Fruit fly (Drosophila melanogaster) whole organism, prepupa: Measurements from ENCODE around the gene CG7506.

Source experiments
- Blimp-1 ChIP-seq: fragments of 200-800 bp; sonication (Bioruptor generic); optimal IDR thresholded peaks from 3 replicates; lab custom pipeline; 2017; ENCODE audit warnings: missing biosample characterization, missing genetic modification characterization, mild to moderate bottlenecking, moderate library complexity, missing genetic modification reagents
- CG10631 ChIP-seq: fragments of 200-800 bp; sonication (Bioruptor generic); optimal IDR thresholded peaks from 2 replicates; lab custom pipeline; 2016; ENCODE audit warnings: missing biosample characterization, missing genetic modification characterization
- CG11294 ChIP-seq: fragments of 200-800 bp; sonication (Bioruptor generic); IDR thresholded peaks from 2 replicates; pipeline ENCODE4 v1.3.6; 2022; ENCODE audit warnings: missing biosample characterization, missing genetic modification characterization
- CG11762 ChIP-seq: fragments of 200-800 bp; sonication (Bioruptor generic); optimal IDR thresholded peaks from 3 replicates; lab custom pipeline; 2016; ENCODE audit warnings: missing biosample characterization, missing genetic modification characterization; ENCODE audit not compliant: insufficient read depth
- CG11902 ChIP-seq: fragments of 200-800 bp; sonication (Bioruptor generic); optimal IDR thresholded peaks from 3 replicates; lab custom pipeline; 2016; ENCODE audit warnings: missing biosample characterization, missing genetic modification characterization
- CG1621 ChIP-seq: fragments of 200-800 bp; sonication (Bioruptor generic); optimal IDR thresholded peaks from 3 replicates; lab custom pipeline; 2018; ENCODE audit warnings: missing biosample characterization, mild to moderate bottlenecking, missing genetic modification characterization
- CG16779 ChIP-seq: fragments of 200-800 bp; sonication (Bioruptor generic); optimal IDR thresholded peaks from 3 replicates; lab custom pipeline; 2017; ENCODE audit warnings: missing biosample characterization, mild to moderate bottlenecking, missing genetic modification characterization
- CG3919 ChIP-seq: fragments of 200-800 bp; sonication (Bioruptor generic); optimal IDR thresholded peaks from 3 replicates; lab custom pipeline; 2016; ENCODE audit warnings: missing biosample characterization, missing genetic modification characterization
- CG4318 ChIP-seq: fragments of 200-800 bp; sonication (Bioruptor generic); optimal IDR thresholded peaks from 3 replicates; lab custom pipeline; 2017; ENCODE audit warnings: missing biosample characterization, mild to moderate bottlenecking, missing genetic modification characterization
- CG6163 ChIP-seq: fragments of 200-800 bp; sonication (Bioruptor generic); IDR thresholded peaks from 3 replicates; pipeline ENCODE4 v1.3.6; 2022; ENCODE audit warnings: missing biosample characterization, missing genetic modification characterization
- CG6276 ChIP-seq: fragments of 200-800 bp; sonication (Bioruptor generic); optimal IDR thresholded peaks from 2 replicates; lab custom pipeline; 2017; ENCODE audit warnings: missing biosample characterization, mild to moderate bottlenecking, missing genetic modification characterization
- CG6792 ChIP-seq: fragments of 200-800 bp; sonication (Bioruptor generic); optimal IDR thresholded peaks from 3 replicates; lab custom pipeline; 2016; ENCODE audit warnings: missing biosample characterization, missing genetic modification characterization
- CG6808 ChIP-seq: fragments of 200-800 bp; sonication (Bioruptor generic); optimal IDR thresholded peaks from 3 replicates; lab custom pipeline; 2017; ENCODE audit warnings: missing biosample characterization, missing genetic modification characterization, mild to moderate bottlenecking, moderate library complexity, missing genetic modification reagents
- CG6854 ChIP-seq: fragments of 200-800 bp; sonication (Bioruptor generic); optimal IDR thresholded peaks from 2 replicates; lab custom pipeline; 2017; ENCODE audit warnings: missing biosample characterization, mild to moderate bottlenecking, missing genetic modification characterization
- CG7368 ChIP-seq: fragments of 200-800 bp; sonication (Bioruptor generic); optimal IDR thresholded peaks from 3 replicates; lab custom pipeline; 2016; ENCODE audit warnings: missing biosample characterization, missing genetic modification characterization
- CG8319 ChIP-seq: fragments of 200-800 bp; sonication (Bioruptor generic); optimal IDR thresholded peaks from 3 replicates; lab custom pipeline; 2016; ENCODE audit warnings: missing biosample characterization, missing genetic modification characterization
- CG8632 ChIP-seq: fragments of 200-800 bp; sonication (Bioruptor generic); optimal IDR thresholded peaks from 3 replicates; lab custom pipeline; 2016; ENCODE audit warnings: missing biosample characterization, missing genetic modification characterization
- CG9139 ChIP-seq: fragments of 200-800 bp; sonication (Bioruptor generic); optimal IDR thresholded peaks from 3 replicates; lab custom pipeline; 2017; ENCODE audit warnings: missing biosample characterization, mild to moderate bottlenecking, missing genetic modification characterization
- Eip75B ChIP-seq: fragments of 200-800 bp; sonication (Bioruptor generic); optimal IDR thresholded peaks from 3 replicates; lab custom pipeline; 2016; ENCODE audit warnings: missing biosample characterization, missing genetic modification characterization
- Eip78C ChIP-seq: fragments of 200-800 bp; sonication (Bioruptor generic); peaks from one replicate; lab custom pipeline; 2016; ENCODE audit warnings: missing biosample characterization, missing genetic modification characterization
- Ets96B ChIP-seq: fragments of 200-800 bp; optimal IDR thresholded peaks from 2 replicates; lab custom pipeline; 2019; ENCODE audit warnings: missing biosample characterization, mild to moderate bottlenecking, missing genetic modification characterization, moderate library complexity
- Gug ChIP-seq: fragments of 200-800 bp; sonication (Bioruptor generic); IDR thresholded peaks from 2 replicates; pipeline ENCODE4 v1.3.6; 2022; ENCODE audit warnings: missing biosample characterization, missing genetic modification characterization
- Hr4 ChIP-seq: fragments of 200-800 bp; sonication (Bioruptor generic); optimal IDR thresholded peaks from 3 replicates; lab custom pipeline; 2016; ENCODE audit warnings: missing biosample characterization, missing genetic modification characterization
- Lpt ChIP-seq: fragments of 200-800 bp; sonication (Bioruptor generic); optimal IDR thresholded peaks from 3 replicates; lab custom pipeline; 2016; ENCODE audit warnings: missing biosample characterization, missing genetic modification characterization
- Met ChIP-seq: fragments of 200-800 bp; sonication (Bioruptor generic); optimal IDR thresholded peaks from 3 replicates; lab custom pipeline; 2016; ENCODE audit warnings: missing biosample characterization, missing genetic modification characterization
- Smox ChIP-seq: fragments of 200-800 bp; sonication (Bioruptor generic); optimal IDR thresholded peaks from 3 replicates; lab custom pipeline; 2016; ENCODE audit warnings: missing biosample characterization, missing genetic modification characterization
- Sox15 ChIP-seq: fragments of 200-800 bp; sonication (Bioruptor generic); optimal IDR thresholded peaks from 3 replicates; lab custom pipeline; 2016; ENCODE audit warnings: missing biosample characterization, missing genetic modification characterization
- achi ChIP-seq: fragments of 200-800 bp; sonication (Bioruptor generic); optimal IDR thresholded peaks from 3 replicates; lab custom pipeline; 2016; ENCODE audit warnings: missing biosample characterization, missing genetic modification characterization
- acj6 ChIP-seq: fragments of 200-800 bp; sonication (Bioruptor generic); optimal IDR thresholded peaks from 3 replicates; lab custom pipeline; 2016; ENCODE audit warnings: missing biosample characterization, missing genetic modification characterization
- cyc ChIP-seq: fragments of 200-800 bp; sonication (Bioruptor generic); optimal IDR thresholded peaks from 3 replicates; lab custom pipeline; 2016; ENCODE audit warnings: missing biosample characterization, missing genetic modification characterization
- dac ChIP-seq: fragments of 200-800 bp; sonication (Bioruptor generic); optimal IDR thresholded peaks from 2 replicates; lab custom pipeline; 2017; ENCODE audit warnings: missing biosample characterization, mild to moderate bottlenecking, missing genetic modification characterization
- dsx ChIP-seq: fragments of 200-800 bp; optimal IDR thresholded peaks from 3 replicates; lab custom pipeline; 2019; ENCODE audit warnings: missing biosample characterization, mild to moderate bottlenecking, missing genetic modification characterization, moderate library complexity; ENCODE audit not compliant: poor library complexity, severe bottlenecking
- eg ChIP-seq: fragments of 200-800 bp; sonication (Bioruptor generic); IDR thresholded peaks from 3 replicates; pipeline ENCODE4 v1.3.6; 2022; ENCODE audit warnings: missing biosample characterization, missing genetic modification characterization
- fd59A ChIP-seq: fragments of 200-800 bp; sonication (Bioruptor generic); optimal IDR thresholded peaks from 2 replicates; lab custom pipeline; 2017; ENCODE audit warnings: missing biosample characterization, mild to moderate bottlenecking, missing genetic modification characterization, missing genetic modification reagents
- fd85E ChIP-seq: fragments of 200-800 bp; sonication (Bioruptor generic); optimal IDR thresholded peaks from 3 replicates; lab custom pipeline; 2016; ENCODE audit warnings: missing biosample characterization, missing genetic modification characterization
- fkh ChIP-seq: fragments of 200-800 bp; sonication (Bioruptor generic); optimal IDR thresholded peaks from 3 replicates; lab custom pipeline; 2017; ENCODE audit warnings: missing biosample characterization, mild to moderate bottlenecking, missing genetic modification characterization, moderate library complexity
- lz ChIP-seq: fragments of 200-800 bp; sonication (Bioruptor generic); optimal IDR thresholded peaks from 3 replicates; lab custom pipeline; 2016; ENCODE audit warnings: missing biosample characterization, missing genetic modification characterization
- pdm3 ChIP-seq: fragments of 200-800 bp; sonication (Bioruptor generic); optimal IDR thresholded peaks from 3 replicates; lab custom pipeline; 2016; ENCODE audit warnings: missing biosample characterization, missing genetic modification characterization
- spab ChIP-seq: fragments of 200-800 bp; sonication (Bioruptor generic); optimal IDR thresholded peaks from 2 replicates; lab custom pipeline; 2017; ENCODE audit warnings: missing biosample characterization, mild to moderate bottlenecking, missing genetic modification characterization, missing genetic modification reagents
- ss ChIP-seq, 2 experiments: fragments of 200-800 bp; sonication (Bioruptor generic); optimal IDR thresholded peaks; 2 replicates in 1 of 2; 3 replicates in 1 of 2; lab custom pipeline; 2017 to 2018; ENCODE audit warnings: mild to moderate bottlenecking in 2 of 2, missing biosample characterization in 2 of 2, missing genetic modification characterization in 2 of 2, moderate library complexity in 1 of 2

The CG7506 gene

dm6 chr3L:7632540-7633263, 8.7 kb downstream of the CG7506 start (continued):
- TF ChIP-seq eg (peak; percentile 70), Smox (GFP tag; lab: Kevin White, UChicago) (no peak), pdm3 (GFP tag; lab: Kevin White, UChicago) (peak; percentile 47), CG6163 (peak; percentile 71; the same call in 2 of the 3 replicates)

- TF ChIP-seq ss (GFP tag; optimal IDR thresholded peaks at IDR 0.05; lab: Kevin White, UChicago) = peak in 1 of 2 experiments; percentile 82
- TF ChIP-seq Eip78C (GFP tag; lab: Kevin White, UChicago) = peak; percentile 30
- TF ChIP-seq Lpt (GFP tag; lab: Kevin White, UChicago) = no peak
- TF ChIP-seq dsx (GFP tag; lab: Kevin White, UChicago) = peak; percentile 51
- TF ChIP-seq eg = no peak
Measured at dm6 chr3L:7630047-7630446, 11.4 kb downstream of the CG7506 start.

- TF ChIP-seq Eip78C (GFP tag; lab: Kevin White, UChicago) (peak; percentile 12), acj6 (GFP tag; lab: Kevin White, UChicago) (no peak)
Measured at dm6 chr3L:7624561-7624960, 16.9 kb downstream of the CG7506 start.

dm6 chr3L:7617436-7617979, 23.9 kb downstream of the CG7506 start:
- TF ChIP-seq CG6276 (GFP tag; lab: Kevin White, UChicago) (peak; percentile 68), Smox (GFP tag; lab: Kevin White, UChicago) (no peak), Gug (GFP tag; lab: Robert Waterston, UW) (peak; percentile 72), CG6854 (GFP tag; lab: Kevin White, UChicago) (no peak), Eip75B (GFP tag; lab: Kevin White, UChicago) (peak; percentile 22), CG10631 (GFP tag; lab: Kevin White, UChicago) (no peak), spab (GFP tag; lab: Kevin White, UChicago) (no peak), CG11294 (GFP tag; lab: Robert Waterston, UW) (peak; percentile 56; the same call in 1 of the 2 replicates), CG6163 (peak; percentile 75), Lpt (GFP tag; lab: Kevin White, UChicago) (peak; percentile 51), Ets96B (tag; lab: Kevin White, UChicago) (no peak), CG4318 (GFP tag; lab: Kevin White, UChicago) (no peak), Sox15 (GFP tag; lab: Kevin White, UChicago) (no peak), dsx (GFP tag; lab: Kevin White, UChicago) (no peak), Met (GFP tag; lab: Kevin White, UChicago) (no peak), CG7368 (no peak), Blimp-1 (no peak), CG3919 (peak; percentile 30), eg (peak; percentile 83), CG9139 (GFP tag; lab: Kevin White, UChicago) (no peak), CG8632 (GFP tag; lab: Kevin White, UChicago) (no peak), Eip78C (GFP tag; lab: Kevin White, UChicago) (peak; percentile 80)

DNA sequence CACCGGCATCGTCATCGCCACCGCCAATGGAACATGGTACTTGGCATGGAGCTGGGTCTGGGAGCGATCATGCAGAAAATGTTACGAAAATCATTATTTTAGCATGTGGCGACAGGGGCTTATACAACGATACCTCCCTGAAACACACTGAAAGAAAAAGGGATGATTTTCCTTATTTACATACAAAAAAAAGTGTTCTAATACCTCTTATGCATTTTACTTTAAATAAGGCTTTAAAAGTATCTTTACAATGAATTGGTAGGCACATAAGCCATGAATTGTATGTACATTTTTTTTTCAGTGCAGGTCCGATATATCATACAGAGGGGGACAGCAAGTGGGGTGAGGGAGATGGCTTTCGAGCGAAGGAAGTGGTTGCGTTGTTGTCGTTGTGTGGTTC, 27.2 kb downstream of the CG7506 start:
- TF ChIP-seq Hr4 (GFP tag; lab: Kevin White, UChicago) (peak; percentile 69), CG7368 (peak; percentile 42), dac (GFP tag; lab: Kevin White, UChicago) (no peak), CG11902 (GFP tag; lab: Kevin White, UChicago) (peak; percentile 63), CG6808 (GFP tag; lab: Kevin White, UChicago) (peak; percentile 52), fd85E (GFP tag; lab: Kevin White, UChicago) (no peak), CG3919 (peak; percentile 74), Ets96B (tag; lab: Kevin White, UChicago) (peak; percentile 62), spab (GFP tag; lab: Kevin White, UChicago) (peak; percentile 39), CG11762 (peak; percentile 47), Sox15 (GFP tag; lab: Kevin White, UChicago) (peak; percentile 41), CG16779 (tag; lab: Kevin White, UChicago) (no peak), fd59A (GFP tag; lab: Kevin White, UChicago) (peak; percentile 43), CG1621 (tag; lab: Kevin White, UChicago) (peak; percentile 58), lz (GFP tag; lab: Kevin White, UChicago) (peak; percentile 77), CG9139 (GFP tag; lab: Kevin White, UChicago) (peak; percentile 37), Lpt (GFP tag; lab: Kevin White, UChicago) (no peak), achi (GFP tag; lab: Kevin White, UChicago) (peak; percentile 69), CG6163 (peak; percentile 80), fkh (GFP tag; lab: Kevin White, UChicago) (no peak), cyc (GFP tag; lab: Kevin White, UChicago) (peak; percentile 84), CG6792 (GFP tag; lab: Kevin White, UChicago) (peak; percentile 70), CG8319 (peak; percentile 30)
